Worm (Caenorhabditis elegans) whole organism, L4 larva: ENCODE data around the gene npr-28.

Experiments
- F26F4.8 ChIP-seq: fragments of 200-800 bp; sonication (Bioruptor generic); conservative IDR thresholded peaks from 2 replicates; pipeline ENCODE4 v1.3.6; 2022; ENCODE audit warnings: missing genetic modification characterization, missing compliant biosample characterization
- F44E2.7 ChIP-seq: fragments of 200-800 bp; sonication (Bioruptor generic); IDR thresholded peaks from 2 replicates; pipeline ENCODE4 v2.1.2; 2022; ENCODE audit warnings: missing genetic modification characterization, missing compliant biosample characterization
- R02D3.7 ChIP-seq: fragments of 150-350 bp; sonication (generic microtip); optimal IDR thresholded peaks from 3 replicates; lab custom pipeline; 2014; ENCODE audit warnings: missing biosample characterization, missing genetic modification characterization
- T26A8.4 ChIP-seq: fragments of 200-800 bp; sonication (Bioruptor generic); IDR thresholded peaks from 2 replicates; pipeline ENCODE4 v1.3.6; 2022; ENCODE audit warnings: missing genetic modification characterization, missing compliant biosample characterization
- Y105C5A.15 ChIP-seq: fragments of 200-800 bp; sonication (Bioruptor generic); IDR thresholded peaks from 2 replicates; pipeline ENCODE4 v1.3.6; 2022; ENCODE audit warnings: missing genetic modification characterization, missing compliant biosample characterization
- Y5F2A.4 ChIP-seq: fragments of 200-800 bp; sonication (Bioruptor generic); optimal IDR thresholded peaks from 2 replicates; lab custom pipeline; 2018; ENCODE audit warnings: mild to moderate bottlenecking, missing genetic modification characterization, missing compliant biosample characterization
- ZK546.5 ChIP-seq, 2 experiments: sonication (generic microtip); optimal IDR thresholded peaks; 2 replicates each; lab custom pipeline; 2017; ENCODE audit warnings: missing biosample characterization in 2 of 2, missing genetic modification characterization in 2 of 2
- arid-1 ChIP-seq: fragments of 200-800 bp; sonication (Bioruptor generic); conservative IDR thresholded peaks from 2 replicates; pipeline ENCODE4 v1.3.6; 2022; ENCODE audit warnings: missing genetic modification reagents, missing genetic modification characterization, missing compliant biosample characterization
- ceh-28 ChIP-seq: fragments of 150-350 bp; optimal IDR thresholded peaks from 2 replicates; lab custom pipeline; 2014; ENCODE audit warnings: missing biosample characterization, missing genetic modification reagents, missing genetic modification characterization
- ceh-32 ChIP-seq: sonication (generic microtip); optimal IDR thresholded peaks from 2 replicates; lab custom pipeline; 2016; ENCODE audit warnings: mild to moderate bottlenecking, missing genetic modification characterization, missing compliant biosample characterization; ENCODE audit not compliant: poor library complexity
- ceh-82 ChIP-seq: sonication (generic microtip); optimal IDR thresholded peaks from 2 replicates; lab custom pipeline; 2017; ENCODE audit warnings: missing biosample characterization, missing genetic modification characterization
- ces-1 ChIP-seq: fragments of 150-350 bp; sonication (generic microtip); optimal IDR thresholded peaks from 4 replicates; lab custom pipeline; 2014; ENCODE audit warnings: missing biosample characterization, missing genetic modification reagents, missing genetic modification characterization
- daf-8 ChIP-seq: fragments of 200-800 bp; sonication (Bioruptor generic); IDR thresholded peaks from 2 replicates; pipeline ENCODE4 v1.3.6; 2022; ENCODE audit warnings: missing genetic modification characterization, missing compliant biosample characterization
- dmd-6 ChIP-seq: fragments of 200-800 bp; sonication (Bioruptor generic); IDR thresholded peaks from 2 replicates; pipeline ENCODE4 v1.3.6; 2022; ENCODE audit warnings: missing genetic modification reagents, missing genetic modification characterization, missing compliant biosample characterization
- dmd-9 ChIP-seq: fragments of 200-800 bp; sonication (Bioruptor generic); IDR thresholded peaks from 2 replicates; pipeline ENCODE4 v1.3.6; 2022; ENCODE audit warnings: missing genetic modification reagents, missing genetic modification characterization, missing compliant biosample characterization
- dve-1 ChIP-seq: sonication (generic microtip); optimal IDR thresholded peaks from 2 replicates; lab custom pipeline; 2017; ENCODE audit warnings: antibody characterized with exemption, mild to moderate bottlenecking, missing genetic modification characterization, missing compliant biosample characterization; ENCODE audit not compliant: insufficient read depth
- egl-43 ChIP-seq: fragments of 200-800 bp; sonication (Bioruptor generic); IDR thresholded peaks from 2 replicates; pipeline ENCODE4 v1.3.6; 2022; ENCODE audit warnings: missing genetic modification reagents, missing genetic modification characterization, missing compliant biosample characterization
- fkh-10 ChIP-seq: fragments of 150-350 bp; optimal IDR thresholded peaks from 2 replicates; lab custom pipeline; 2014; ENCODE audit warnings: missing biosample characterization, missing genetic modification reagents, missing genetic modification characterization
- hif-1 ChIP-seq, 2 experiments: sonication (generic microtip); optimal IDR thresholded peaks; 2 replicates each; lab custom pipeline; 2016 to 2017; ENCODE audit warnings: missing compliant biosample characterization in 2 of 2, missing genetic modification characterization in 2 of 2, missing genetic modification reagents in 2 of 2, missing genotype in 2 of 2, mild to moderate bottlenecking in 1 of 2
- hmg-1.1 ChIP-seq: fragments of 200-800 bp; sonication (Bioruptor generic); IDR thresholded peaks from 2 replicates; pipeline ENCODE4 v1.3.6; 2022; ENCODE audit warnings: missing genetic modification reagents, missing genetic modification characterization, missing compliant biosample characterization
- jun-1 ChIP-seq: fragments of 150-350 bp; optimal IDR thresholded peaks from 2 replicates; lab custom pipeline; 2014; ENCODE audit warnings: missing biosample characterization, missing genetic modification reagents, missing genetic modification characterization
- lim-7 ChIP-seq: fragments of 200-800 bp; sonication (Bioruptor generic); IDR thresholded peaks from 2 replicates; pipeline ENCODE4 v1.3.6; 2022; ENCODE audit warnings: missing genetic modification characterization, missing compliant biosample characterization
- lin-1 ChIP-seq: fragments of 200-800 bp; sonication (Bioruptor generic); IDR thresholded peaks from 2 replicates; pipeline ENCODE4 v1.3.6; 2022; ENCODE audit warnings: missing genetic modification reagents, missing genetic modification characterization, missing compliant biosample characterization
- lin-13 ChIP-seq: fragments of 150-350 bp; optimal IDR thresholded peaks from 2 replicates; lab custom pipeline; 2014; ENCODE audit warnings: missing biosample characterization, missing genetic modification reagents, missing genetic modification characterization
- lin-15B ChIP-seq: fragments of 150-350 bp; sonication (generic microtip); optimal IDR thresholded peaks from 3 replicates; lab custom pipeline; 2014; ENCODE audit warnings: missing biosample characterization, missing genetic modification characterization
- lsy-2 ChIP-seq, 2 experiments: fragments of 150-350 bp in 1 of 2; sonication (generic microtip) in 1 of 2; optimal IDR thresholded peaks; 2 replicates each; lab custom pipeline; 2014 to 2017; ENCODE audit warnings: missing biosample characterization in 2 of 2, missing genetic modification characterization in 2 of 2
- madf-5 ChIP-seq, 2 experiments: fragments of 200-800 bp; sonication (Bioruptor generic); IDR thresholded peaks; 2 replicates each; pipeline ENCODE4 v1.3.6; 2022; ENCODE audit warnings: missing compliant biosample characterization in 2 of 2, missing genetic modification characterization in 2 of 2
- madf-9 ChIP-seq: fragments of 200-800 bp; sonication (Bioruptor generic); conservative IDR thresholded peaks from 2 replicates; pipeline ENCODE4 v1.3.6; 2022; ENCODE audit warnings: missing genetic modification reagents, missing genetic modification characterization, missing compliant biosample characterization
- mdl-1 ChIP-seq, 2 experiments: fragments of 150-350 bp in 1 of 2; sonication (generic microtip) in 1 of 2; optimal IDR thresholded peaks; 2 replicates each; lab custom pipeline; 2014 to 2017; ENCODE audit warnings: missing biosample characterization in 2 of 2, missing genetic modification characterization in 2 of 2
- mdt-29 ChIP-seq: fragments of 200-800 bp; sonication (Bioruptor generic); IDR thresholded peaks from 2 replicates; pipeline ENCODE4 v1.3.6; 2022; ENCODE audit warnings: missing genetic modification reagents, missing genetic modification characterization, missing compliant biosample characterization
- mxl-2 ChIP-seq: fragments of 200-800 bp; sonication (Bioruptor generic); conservative IDR thresholded peaks from 2 replicates; pipeline ENCODE4 v1.3.6; 2022; ENCODE audit warnings: missing genetic modification reagents, missing genetic modification characterization, missing compliant biosample characterization
- mxl-3 ChIP-seq: fragments of 200-800 bp; sonication (Bioruptor generic); optimal IDR thresholded peaks from 2 replicates; lab custom pipeline; 2018; ENCODE audit warnings: mild to moderate bottlenecking, missing genetic modification characterization, missing compliant biosample characterization
- nhr-10 ChIP-seq: fragments of 150-350 bp; optimal IDR thresholded peaks from 2 replicates; lab custom pipeline; 2014; ENCODE audit warnings: missing biosample characterization, missing genetic modification characterization
- nhr-11 ChIP-seq: fragments of 150-350 bp; optimal IDR thresholded peaks from 2 replicates; lab custom pipeline; 2014; ENCODE audit warnings: missing biosample characterization, missing genetic modification characterization
- nhr-111 ChIP-seq: fragments of 200-800 bp; sonication (Bioruptor generic); optimal IDR thresholded peaks from 2 replicates; lab custom pipeline; 2018; ENCODE audit warnings: mild to moderate bottlenecking, missing genetic modification characterization, missing compliant biosample characterization
- nhr-237 ChIP-seq: sonication (generic microtip); optimal IDR thresholded peaks from 2 replicates; lab custom pipeline; 2017; ENCODE audit warnings: missing biosample characterization, missing genetic modification characterization
- nhr-42 ChIP-seq: fragments of 200-800 bp; sonication (Bioruptor generic); IDR thresholded peaks from 2 replicates; pipeline ENCODE4 v1.3.6; 2022; ENCODE audit warnings: missing genetic modification characterization, missing compliant biosample characterization
- nhr-77 ChIP-seq: fragments of 150-350 bp; optimal IDR thresholded peaks from 2 replicates; lab custom pipeline; 2014; ENCODE audit warnings: missing biosample characterization, missing genetic modification characterization
- pha-4 ChIP-seq, 2 experiments: fragments of 150-350 bp in 1 of 2; fragments of 200-800 bp in 1 of 2; sonication (Bioruptor generic) in 1 of 2; IDR thresholded peaks in 1 of 2; optimal IDR thresholded peaks in 1 of 2; 2 replicates each; pipeline versions ENCODE4 v1.3.6 to Lab custom; 2014 to 2022; ENCODE audit warnings: missing genetic modification characterization in 2 of 2, missing genetic modification reagents in 2 of 2, missing biosample characterization in 1 of 2, missing compliant biosample characterization in 1 of 2
- pqm-1 ChIP-seq: sonication (generic microtip); optimal IDR thresholded peaks from 2 replicates; lab custom pipeline; 2017; ENCODE audit warnings: missing biosample characterization, missing genetic modification characterization
- rbr-2 ChIP-seq: sonication (generic microtip); optimal IDR thresholded peaks from 2 replicates; lab custom pipeline; 2016; ENCODE audit warnings: missing genotype, missing genetic modification characterization, missing compliant biosample characterization
- saeg-2 ChIP-seq: fragments of 200-800 bp; sonication (Bioruptor generic); IDR thresholded peaks from 2 replicates; pipeline ENCODE4 v1.3.6; 2022; ENCODE audit warnings: missing genetic modification reagents, missing genetic modification characterization, missing compliant biosample characterization
- set-16 ChIP-seq: fragments of 200-800 bp; sonication (Bioruptor generic); IDR thresholded peaks from 2 replicates; pipeline ENCODE4 v1.3.6; 2022; ENCODE audit warnings: missing genetic modification reagents, missing genetic modification characterization, missing compliant biosample characterization
- skn-1 ChIP-seq: fragments of 150-350 bp; optimal IDR thresholded peaks from 2 replicates; lab custom pipeline; 2014; ENCODE audit warnings: missing biosample characterization, missing genetic modification characterization
- spr-1 ChIP-seq: sonication (generic microtip); optimal IDR thresholded peaks from 2 replicates; lab custom pipeline; 2016; ENCODE audit warnings: mild to moderate bottlenecking, missing genetic modification characterization, missing compliant biosample characterization
- spr-3 ChIP-seq: fragments of 200-800 bp; sonication (Bioruptor generic); optimal IDR thresholded peaks from 2 replicates; lab custom pipeline; 2018; ENCODE audit warnings: mild to moderate bottlenecking, missing genetic modification characterization, missing compliant biosample characterization
- tag-97 ChIP-seq: fragments of 200-800 bp; sonication (Bioruptor generic); IDR thresholded peaks from 2 replicates; pipeline ENCODE4 v1.3.6; 2022; ENCODE audit warnings: missing genetic modification characterization, missing compliant biosample characterization
- vab-7 ChIP-seq: fragments of 200-800 bp; sonication (Bioruptor generic); IDR thresholded peaks from 2 replicates; pipeline ENCODE4 v1.3.6; 2022; ENCODE audit warnings: missing genetic modification reagents, missing genetic modification characterization, missing compliant biosample characterization
- zag-1 ChIP-seq: fragments of 150-350 bp; optimal IDR thresholded peaks from 2 replicates; lab custom pipeline; 2014; ENCODE audit warnings: missing biosample characterization, missing genetic modification characterization
- zfp-2 ChIP-seq: sonication (generic microtip); optimal IDR thresholded peaks from 2 replicates; lab custom pipeline; 2016; ENCODE audit warnings: mild to moderate bottlenecking, missing genetic modification characterization, missing compliant biosample characterization
- zfp-3 ChIP-seq: fragments of 200-800 bp; sonication (Bioruptor generic); conservative IDR thresholded peaks from 2 replicates; pipeline ENCODE4 v1.3.6; 2022; ENCODE audit warnings: missing genetic modification reagents, missing genetic modification characterization, missing compliant biosample characterization
- ztf-11 ChIP-seq: fragments of 150-350 bp; optimal IDR thresholded peaks from 2 replicates; lab custom pipeline; 2014; ENCODE audit warnings: missing biosample characterization, missing genetic modification characterization

npr-28 gene

DNA sequence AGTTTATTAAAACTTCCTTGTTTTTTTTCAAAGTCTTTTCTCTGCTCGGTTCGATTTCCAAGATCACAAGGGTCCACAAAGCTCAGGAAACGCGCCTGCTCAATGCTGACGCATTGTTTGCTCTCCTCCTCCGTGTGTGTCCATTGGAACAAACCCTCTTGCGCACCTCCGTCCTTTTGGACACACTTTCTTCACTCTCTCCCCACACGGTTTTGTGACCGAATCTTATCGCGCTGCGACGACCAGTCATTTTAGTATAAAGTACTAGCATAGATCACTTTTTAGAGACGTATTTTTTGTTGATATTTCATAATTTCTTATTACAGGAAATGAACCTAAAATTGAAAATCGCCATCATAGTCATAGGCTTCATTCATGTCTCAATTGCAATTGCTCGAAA is 17.3 kb upstream of the npr-28 start (continued):
- TF ChIP-seq madf-5 (GFP tag; IDR thresholded peaks at IDR 0.05; lab: Robert Waterston, UW) (no peak), R02D3.7 (tag; lab: Kevin White, UChicago) (no peak), mxl-2 (GFP tag; lab: Robert Waterston, UW) (no peak), skn-1 (tag; lab: Kevin White, UChicago) (no peak), lsy-2 (tag; optimal IDR thresholded peaks at IDR 0.05; lab: Kevin White, UChicago) (peak; percentile 36 to 86), vab-7 (no peak), tag-97 (GFP tag; lab: Robert Waterston, UW) (no peak), arid-1 (GFP tag; lab: Robert Waterston, UW) (no peak), pha-4 (GFP tag; IDR thresholded peaks at IDR 0.05; lab: Robert Waterston, UW) (0 out of 2 replicates have a peak, but pooled peaks have one; percentile 52), pha-4 (tag; optimal IDR thresholded peaks at IDR 0.05; lab: Kevin White, UChicago) (no peak), lin-13 (peak; percentile 50), ceh-28 (no peak), saeg-2 (GFP tag; lab: Robert Waterston, UW) (no peak), hif-1 (tag; optimal IDR thresholded peaks at IDR 0.05; lab: Kevin White, UChicago) (no peak), nhr-11 (peak; percentile 70), Y5F2A.4 (no peak), egl-43 (GFP tag; lab: Robert Waterston, UW) (no peak), ceh-32 (tag; lab: Kevin White, UChicago) (peak; percentile 19), nhr-77 (tag; lab: Kevin White, UChicago) (peak; percentile 73), nhr-111 (no peak), hmg-1.1 (GFP tag; lab: Robert Waterston, UW) (peak; percentile 80), lim-7 (GFP tag; lab: Robert Waterston, UW) (no peak), T26A8.4 (GFP tag; lab: Robert Waterston, UW) (no peak), ces-1 (GFP tag; lab: Kevin White, UChicago) (no peak), fkh-10 (GFP tag; lab: Kevin White, UChicago) (peak; percentile 28), dmd-9 (GFP tag; lab: Robert Waterston, UW) (no peak), nhr-10 (no peak), lin-15B (tag; lab: Kevin White, UChicago) (no peak), mxl-3 (peak; percentile 53), nhr-42 (no peak), ZK546.5 (tag; optimal IDR thresholded peaks at IDR 0.05; lab: Kevin White, UChicago) (no peak), ceh-82 (tag; lab: Kevin White, UChicago) (no peak), mdt-29 (GFP tag; lab: Robert Waterston, UW) (no peak), rbr-2 (tag; lab: Kevin White, UChicago) (peak; percentile 81), zfp-2 (no peak), jun-1 (tag; lab: Kevin White, UChicago) (no peak), mdl-1 (tag; optimal IDR thresholded peaks at IDR 0.05; lab: Kevin White, UChicago) (peak in 1 of 2 experiments; percentile 57), set-16 (GFP tag; lab: Robert Waterston, UW) (no peak), madf-9 (no peak), Y105C5A.15 (GFP tag; lab: Robert Waterston, UW) (no peak), ztf-11 (tag; lab: Kevin White, UChicago) (no peak), daf-8 (no peak), F26F4.8 (GFP tag; lab: Robert Waterston, UW) (no peak), pqm-1 (tag; lab: Kevin White, UChicago) (peak; percentile 41), spr-1 (tag; lab: Kevin White, UChicago) (peak; percentile 32), spr-3 (no peak), nhr-237 (tag; lab: Kevin White, UChicago) (no peak), dve-1 (tag; lab: Kevin White, UChicago) (peak; percentile 91), F44E2.7 (GFP tag; lab: Robert Waterston, UW) (no peak), dmd-6 (GFP tag; lab: Robert Waterston, UW) (peak; percentile 88), zfp-3 (no peak), lin-1 (GFP tag; lab: Robert Waterston, UW) (no peak), zag-1 (tag; lab: Kevin White, UChicago) (no peak)
